Worm (Caenorhabditis elegans): Measurements from ENCODE around the gene srb-18.

ce11 chrV:7490340-7490739 lies 24.7 kb upstream of the srb-18 start, which contains the start of gene srbc-9:
- TF ChIP-seq ama-1 (optimal IDR thresholded peaks at IDR 0.05) (no peak), hmbx-1 (tag; optimal IDR thresholded peaks at IDR 0.05) (no peak), aly-1 (tag; optimal IDR thresholded peaks at IDR 0.05) (no peak), pes-1 (GFP tag; IDR thresholded peaks at IDR 0.05) (no peak), sea-1 (GFP tag; conservative IDR thresholded peaks at IDR 0.05) (no peak), ceh-13 (GFP tag; optimal IDR thresholded peaks at IDR 0.05) (no peak), tbx-11 (GFP tag; IDR thresholded peaks at IDR 0.05) (no peak), hnd-1 (tag; optimal IDR thresholded peaks at IDR 0.05) (no peak), flt-1 (GFP tag; IDR thresholded peaks at IDR 0.05) (no peak)
